Worm (Caenorhabditis elegans) whole organism, young adult: Measurements from ENCODE around the gene mma-1.

ENCODE experiments used
- D2030.7 ChIP-seq: fragments of 200-800 bp; sonication (Bioruptor generic); IDR thresholded peaks from 2 replicates; pipeline ENCODE4 v1.3.6; 2022; ENCODE audit warnings: missing genetic modification reagents, missing genetic modification characterization, missing compliant biosample characterization
- F23B12.7 ChIP-seq: sonication (generic microtip); optimal IDR thresholded peaks from 2 replicates; lab custom pipeline; 2017; ENCODE audit warnings: missing genetic modification characterization, mild to moderate bottlenecking, missing compliant biosample characterization, antibody characterized with exemption, moderate library complexity; ENCODE audit not compliant: insufficient read depth
- F39B2.1 ChIP-seq: fragments of 200-800 bp; sonication (Bioruptor generic); IDR thresholded peaks from 2 replicates; pipeline ENCODE4 v1.3.6; 2022; ENCODE audit warnings: missing genetic modification reagents, missing genetic modification characterization, missing compliant biosample characterization
- F55B11.4 ChIP-seq: sonication (generic microtip); optimal IDR thresholded peaks from 2 replicates; lab custom pipeline; 2016; ENCODE audit warnings: missing compliant biosample characterization, missing genetic modification characterization, borderline replicate concordance; ENCODE audit not compliant: insufficient read depth
- K11D2.4 ChIP-seq: fragments of 200-800 bp; sonication (Bioruptor generic); IDR thresholded peaks from 2 replicates; pipeline ENCODE4 v1.3.6; 2022; ENCODE audit warnings: missing genetic modification reagents, missing genetic modification characterization, missing compliant biosample characterization
- atf-7 ChIP-seq: sonication (generic microtip); optimal IDR thresholded peaks from 2 replicates; lab custom pipeline; 2017; ENCODE audit warnings: mild to moderate bottlenecking, missing genetic modification characterization, missing compliant biosample characterization
- dpl-1 ChIP-seq: fragments of 150-350 bp; optimal IDR thresholded peaks from 2 replicates; lab custom pipeline; 2014; ENCODE audit warnings: missing biosample characterization, missing genetic modification reagents, missing genetic modification characterization
- egrh-3 ChIP-seq: fragments of 200-800 bp; sonication (Bioruptor generic); IDR thresholded peaks from 2 replicates; pipeline ENCODE4 v1.3.6; 2022; ENCODE audit warnings: missing genetic modification reagents, missing genetic modification characterization, missing compliant biosample characterization
- ekl-4 ChIP-seq: fragments of 200-800 bp; sonication (Bioruptor generic); IDR thresholded peaks from 2 replicates; pipeline ENCODE4 v1.3.6; 2022; ENCODE audit warnings: missing genetic modification reagents, missing genetic modification characterization, missing compliant biosample characterization
- madf-6 ChIP-seq: fragments of 200-800 bp; sonication (Bioruptor generic); IDR thresholded peaks from 2 replicates; pipeline ENCODE4 v1.3.6; 2022; ENCODE audit warnings: missing genetic modification reagents, missing genetic modification characterization, missing compliant biosample characterization
- nfya-2 ChIP-seq: fragments of 200-800 bp; sonication (Bioruptor generic); IDR thresholded peaks from 2 replicates; pipeline ENCODE4 v1.3.6; 2022; ENCODE audit warnings: missing genetic modification reagents, missing genetic modification characterization, missing compliant biosample characterization
- pha-4 ChIP-seq: fragments of 150-350 bp; sonication (generic microtip); optimal IDR thresholded peaks from 2 replicates; lab custom pipeline; 2014; ENCODE audit warnings: missing biosample characterization, missing genetic modification reagents, missing genetic modification characterization
- sdz-38 ChIP-seq: sonication (generic microtip); optimal IDR thresholded peaks from 2 replicates; lab custom pipeline; 2016; ENCODE audit warnings: missing genotype, missing genetic modification characterization, missing compliant biosample characterization
- ztf-22 ChIP-seq: fragments of 200-800 bp; sonication (Bioruptor generic); optimal IDR thresholded peaks from 2 replicates; lab custom pipeline; 2018; ENCODE audit warnings: mild to moderate bottlenecking, missing genetic modification characterization, moderate library complexity, missing compliant biosample characterization

DNA sequence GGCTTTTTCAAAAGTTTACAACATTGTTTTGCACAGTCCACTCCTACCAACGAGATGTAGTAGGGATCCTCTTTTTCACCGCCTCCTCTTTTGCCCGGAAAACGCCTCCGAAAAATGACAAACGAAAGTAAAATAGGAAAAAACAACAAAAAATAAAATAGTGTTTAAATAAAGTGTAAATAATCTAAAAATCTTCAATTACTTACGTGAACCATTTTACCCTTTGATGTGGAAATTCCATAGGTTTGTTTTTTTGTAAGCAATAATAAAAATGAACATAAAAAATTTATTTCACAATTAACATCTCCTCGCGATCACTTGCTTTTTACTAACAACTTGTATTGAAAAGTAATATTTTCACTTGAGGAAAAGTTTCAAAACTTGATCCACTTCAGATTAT, 8.1 kb downstream of the mma-1 start, which contains the start of gene C14C10.1:
- no peak for TF ChIP-seq F39B2.1 (GFP tag; lab: Robert Waterston, UW)
- TF ChIP-seq madf-6 (GFP tag; lab: Robert Waterston, UW): no peak
- TF ChIP-seq dpl-1 (GFP tag; lab: Kevin White, UChicago): no peak
- no peak for TF ChIP-seq D2030.7 (GFP tag; lab: Robert Waterston, UW)
- TF ChIP-seq K11D2.4 (GFP tag; lab: Robert Waterston, UW): no peak
- no peak for TF ChIP-seq F55B11.4 (tag; lab: Kevin White, UChicago)
- TF ChIP-seq pha-4: no peak
- TF ChIP-seq sdz-38 (tag; lab: Kevin White, UChicago): no peak
- no peak for TF ChIP-seq ztf-22 (GFP tag; lab: Kevin White, UChicago)
- no peak for TF ChIP-seq atf-7 (tag; lab: Kevin White, UChicago)
- TF ChIP-seq ekl-4 (GFP tag; lab: Robert Waterston, UW): no peak
- no peak for TF ChIP-seq egrh-3
- no peak for TF ChIP-seq F23B12.7
- no peak for TF ChIP-seq nfya-2 (GFP tag; lab: Robert Waterston, UW)
